Worm (Caenorhabditis elegans) whole organism, L3 larva: ENCODE data around the gene F55G11.6.

Source experiments
- ZK546.5 ChIP-seq: sonication (generic microtip); optimal IDR thresholded peaks from 2 replicates; lab custom pipeline; 2017; ENCODE audit warnings: missing biosample characterization, missing genetic modification characterization
- aly-2 ChIP-seq: fragments of 150-350 bp; optimal IDR thresholded peaks from 2 replicates; lab custom pipeline; 2014; ENCODE audit warnings: missing biosample characterization, missing genetic modification characterization
- ama-1 ChIP-seq: fragments of 150-350 bp; optimal IDR thresholded peaks from 2 replicates; lab custom pipeline; 2018
- ceh-28 ChIP-seq: fragments of 150-350 bp; optimal IDR thresholded peaks from 2 replicates; lab custom pipeline; 2014; ENCODE audit warnings: missing biosample characterization, missing genetic modification reagents, missing genetic modification characterization
- ceh-82 ChIP-seq: fragments of 150-350 bp; optimal IDR thresholded peaks from 2 replicates; lab custom pipeline; 2014; ENCODE audit warnings: missing biosample characterization, missing genetic modification characterization
- ceh-9 ChIP-seq: sonication (generic microtip); optimal IDR thresholded peaks from 2 replicates; lab custom pipeline; 2018; ENCODE audit warnings: missing biosample characterization, missing genetic modification characterization
- elt-1 ChIP-seq: fragments of 150-350 bp; optimal IDR thresholded peaks from 2 replicates; lab custom pipeline; 2014; ENCODE audit warnings: missing biosample characterization, missing genetic modification characterization
- elt-2 ChIP-seq: sonication (generic microtip); optimal IDR thresholded peaks from 2 replicates; lab custom pipeline; 2016; ENCODE audit warnings: missing genetic modification reagents, mild to moderate bottlenecking, missing genetic modification characterization, missing compliant biosample characterization
- elt-3 ChIP-seq, 3 experiments: fragments of 150-350 bp in 1 of 3; sonication (generic microtip) in 2 of 3; optimal IDR thresholded peaks; 2 replicates in 2 of 3; 4 replicates in 1 of 3; lab custom pipeline; 2014 to 2017; ENCODE audit warnings: missing biosample characterization in 3 of 3, missing genetic modification characterization in 3 of 3
- fkh-10 ChIP-seq: sonication (generic microtip); optimal IDR thresholded peaks from 2 replicates; lab custom pipeline; 2017; ENCODE audit warnings: missing biosample characterization, missing genetic modification reagents, missing genetic modification characterization
- fkh-2 ChIP-seq: fragments of 150-350 bp; optimal IDR thresholded peaks from 2 replicates; lab custom pipeline; 2014; ENCODE audit warnings: missing biosample characterization, missing genetic modification reagents, missing genetic modification characterization
- fos-1 ChIP-seq: fragments of 150-350 bp; optimal IDR thresholded peaks from 2 replicates; lab custom pipeline; 2014; ENCODE audit warnings: missing biosample characterization, missing genetic modification characterization
- hmg-11 ChIP-seq: sonication (generic microtip); optimal IDR thresholded peaks from 2 replicates; lab custom pipeline; 2016; ENCODE audit warnings: missing genetic modification characterization, missing compliant biosample characterization
- lin-15B ChIP-seq: fragments of 150-350 bp; optimal IDR thresholded peaks from 2 replicates; lab custom pipeline; 2014; ENCODE audit warnings: missing biosample characterization, missing genetic modification characterization
- lin-39 ChIP-seq: fragments of 150-350 bp; optimal IDR thresholded peaks from 2 replicates; lab custom pipeline; 2018; ENCODE audit warnings: missing biosample characterization, missing genetic modification reagents, missing genetic modification characterization
- mdl-1 ChIP-seq: fragments of 150-350 bp; optimal IDR thresholded peaks from 2 replicates; lab custom pipeline; 2014; ENCODE audit warnings: missing biosample characterization, missing genetic modification characterization
- nfya-1 ChIP-seq: sonication (generic microtip); optimal IDR thresholded peaks from 2 replicates; lab custom pipeline; 2017; ENCODE audit warnings: missing genetic modification characterization, mild to moderate bottlenecking, missing compliant biosample characterization, antibody characterized with exemption, moderate library complexity; ENCODE audit not compliant: insufficient read depth
- nhr-11 ChIP-seq: fragments of 150-350 bp; optimal IDR thresholded peaks from 2 replicates; lab custom pipeline; 2014; ENCODE audit warnings: missing biosample characterization, missing genetic modification characterization
- nhr-12 ChIP-seq: fragments of 150-350 bp; optimal IDR thresholded peaks from 2 replicates; lab custom pipeline; 2014; ENCODE audit warnings: missing biosample characterization, missing genetic modification characterization
- nhr-23 ChIP-seq: fragments of 150-350 bp; optimal IDR thresholded peaks from 2 replicates; lab custom pipeline; 2014; ENCODE audit warnings: missing biosample characterization, missing genetic modification reagents, missing genetic modification characterization
- nhr-237 ChIP-seq: fragments of 150-350 bp; optimal IDR thresholded peaks from 2 replicates; lab custom pipeline; 2014; ENCODE audit warnings: missing biosample characterization, missing genetic modification characterization
- nhr-43 ChIP-seq: sonication (generic microtip); optimal IDR thresholded peaks from 2 replicates; lab custom pipeline; 2016; ENCODE audit warnings: mild to moderate bottlenecking, missing genetic modification characterization, missing compliant biosample characterization; ENCODE audit not compliant: poor library complexity, severe bottlenecking
- nhr-76 ChIP-seq: fragments of 150-350 bp; sonication (generic microtip); optimal IDR thresholded peaks from 5 replicates; lab custom pipeline; 2014; ENCODE audit warnings: missing biosample characterization, missing genetic modification characterization
- nhr-77 ChIP-seq: fragments of 150-350 bp; optimal IDR thresholded peaks from 2 replicates; lab custom pipeline; 2014; ENCODE audit warnings: missing biosample characterization, missing genetic modification characterization
- pha-4 ChIP-seq: fragments of 150-350 bp; optimal IDR thresholded peaks from 2 replicates; lab custom pipeline; 2014; ENCODE audit warnings: missing biosample characterization, missing genetic modification reagents, missing genetic modification characterization
- pqm-1 ChIP-seq: fragments of 150-350 bp; optimal IDR thresholded peaks from 2 replicates; lab custom pipeline; 2017; ENCODE audit warnings: missing biosample characterization, missing genetic modification characterization, inconsistent platforms
- skn-1 ChIP-seq: fragments of 150-350 bp; optimal IDR thresholded peaks from 2 replicates; lab custom pipeline; 2014; ENCODE audit warnings: missing biosample characterization, missing genetic modification characterization
- snpc-4 ChIP-seq: fragments of 150-350 bp; optimal IDR thresholded peaks from 2 replicates; lab custom pipeline; 2014; ENCODE audit warnings: missing biosample characterization, missing genetic modification characterization
- tbx-2 ChIP-seq: sonication (generic microtip); optimal IDR thresholded peaks from 2 replicates; lab custom pipeline; 2016; ENCODE audit warnings: mild to moderate bottlenecking, missing genetic modification characterization, missing compliant biosample characterization
- unc-39 ChIP-seq: sonication (generic microtip); optimal IDR thresholded peaks from 4 replicates; lab custom pipeline; 2017; ENCODE audit warnings: missing biosample characterization, missing genetic modification characterization
- unc-62 ChIP-seq: fragments of 150-350 bp; sonication (generic microtip); optimal IDR thresholded peaks from 4 replicates; lab custom pipeline; 2014; ENCODE audit warnings: missing biosample characterization, missing genetic modification reagents, missing genetic modification characterization
- zag-1 ChIP-seq: fragments of 150-350 bp; optimal IDR thresholded peaks from 2 replicates; lab custom pipeline; 2014; ENCODE audit warnings: missing biosample characterization, missing genetic modification characterization

The F55G11.6 gene

ce11 chrIV:12921027-12921426 lies 36.8 kb upstream of the F55G11.6 start, which contains the start of gene C32H11.4:
C32H11.4 (plus strand) TSS chrIV:12921264.
- TF ChIP-seq nhr-23 (tag; lab: Kevin White, UChicago) (no peak), elt-2 (tag; lab: Kevin White, UChicago) (peak; percentile 85), snpc-4 (tag; lab: Kevin White, UChicago) (no peak), pqm-1 (tag; lab: Kevin White, UChicago) (peak; percentile 69), hmg-11 (tag; lab: Kevin White, UChicago) (no peak)

- no peak for TF ChIP-seq nhr-43
- no peak for TF ChIP-seq pqm-1 (tag; lab: Kevin White, UChicago)
- TF ChIP-seq nhr-76 (tag; lab: Kevin White, UChicago) = no peak
- no peak for TF ChIP-seq aly-2
- TF ChIP-seq nfya-1 (tag; lab: Kevin White, UChicago) = no peak
- no peak for TF ChIP-seq nhr-77
- TF ChIP-seq ceh-9 = no peak
- no peak for TF ChIP-seq unc-39
- TF ChIP-seq zag-1 (tag; lab: Kevin White, UChicago) = no peak
- no peak for TF ChIP-seq nhr-12 (tag; lab: Kevin White, UChicago)
- TF ChIP-seq unc-62 (GFP tag; lab: Kevin White, UChicago) = no peak
- TF ChIP-seq tbx-2 (tag; lab: Kevin White, UChicago) = no peak
- TF ChIP-seq fos-1 (tag; lab: Kevin White, UChicago) = no peak
- TF ChIP-seq fkh-10 (GFP tag; lab: Kevin White, UChicago) = no peak
- TF ChIP-seq ZK546.5 (tag; lab: Kevin White, UChicago) = no peak
- no peak for TF ChIP-seq mdl-1 (tag; lab: Kevin White, UChicago)
- TF ChIP-seq nhr-237 (tag; lab: Kevin White, UChicago) = no peak
- TF ChIP-seq ceh-82 (tag; lab: Kevin White, UChicago) = no peak
- TF ChIP-seq skn-1 (tag; lab: Kevin White, UChicago) = no peak
- TF ChIP-seq, all 47 proteins: peak for 0
These were observed 33.5 kb upstream of the F55G11.6 start, which contains the start of gene srlf-4 for ce11 chrIV:12924332-12924731. srlf-4 (minus strand) TSS chrIV:12924432.

ce11 chrIV:12926639-12927038 lies 31.2 kb upstream of the F55G11.6 start, which contains the start of gene srlf-5:
srlf-5 (minus strand) TSS chrIV:12926739.
- TF ChIP-seq lin-15B (tag; lab: Kevin White, UChicago) = no peak
- no peak for TF ChIP-seq lin-39 (tag; lab: Kevin White, UChicago)
- no peak for TF ChIP-seq ceh-82 (tag; lab: Kevin White, UChicago)
- no peak for TF ChIP-seq elt-1 (tag; lab: Kevin White, UChicago)
- no peak for TF ChIP-seq mdl-1 (tag; lab: Kevin White, UChicago)
- no peak for TF ChIP-seq elt-3 (tag; optimal IDR thresholded peaks at IDR 0.05; lab: Kevin White, UChicago)
- no peak for TF ChIP-seq ZK546.5 (tag; lab: Kevin White, UChicago)
- TF ChIP-seq nhr-12 (tag; lab: Kevin White, UChicago) = no peak
- TF ChIP-seq tbx-2 (tag; lab: Kevin White, UChicago) = no peak
- TF ChIP-seq pha-4 (tag; lab: Kevin White, UChicago) = no peak
- no peak for TF ChIP-seq nhr-11
- no peak for TF ChIP-seq fkh-2 (tag; lab: Kevin White, UChicago)
- no peak for TF ChIP-seq skn-1 (tag; lab: Kevin White, UChicago)
- no peak for TF ChIP-seq pqm-1 (tag; lab: Kevin White, UChicago)
- no peak for TF ChIP-seq ceh-28
- TF ChIP-seq, all 47 proteins: peak for 0

- TF ChIP-seq pqm-1 (tag; lab: Kevin White, UChicago) (peak; percentile 49), ceh-82 (tag; lab: Kevin White, UChicago) (no peak), nfya-1 (tag; lab: Kevin White, UChicago) (peak; percentile 8), elt-2 (tag; lab: Kevin White, UChicago) (peak; percentile 98)
- TF ChIP-seq, all 47 proteins: peak for 3
These were observed 21.5 kb upstream of the F55G11.6 start, which contains the start of the genes cld-1 and dod-21 for ce11 chrIV:12936221-12936776. cld-1 (minus strand) TSS chrIV:12936271. dod-21 (plus strand) TSS chrIV:12936738.

ce11 chrIV:12941254-12941653 lies 16.6 kb upstream of the F55G11.6 start, which contains the start of gene dod-24:
dod-24 (minus strand) TSS chrIV:12941354.
- TF ChIP-seq fkh-2 (tag; lab: Kevin White, UChicago) = no peak
- no peak for TF ChIP-seq aly-2
- peak; percentile 5 for TF ChIP-seq elt-2 (tag; lab: Kevin White, UChicago)
- no peak for TF ChIP-seq nhr-76 (tag; lab: Kevin White, UChicago)
- TF ChIP-seq tbx-2 (tag; lab: Kevin White, UChicago) = no peak
- TF ChIP-seq ama-1 (lab: Kevin White, UChicago) = no peak
- no peak for TF ChIP-seq lin-39 (tag; lab: Kevin White, UChicago)
